Worm (Caenorhabditis elegans) whole organism, late embryonic: Measurements from ENCODE around the gene gtap-2.

ENCODE experiments used
- K02D7.2 ChIP-seq: sonication (generic microtip); optimal IDR thresholded peaks from 2 replicates; lab custom pipeline; 2017; ENCODE audit warnings: mild to moderate bottlenecking, missing genetic modification characterization, missing compliant biosample characterization
- ceh-19 ChIP-seq: fragments of 200-800 bp; sonication (Bioruptor generic); optimal IDR thresholded peaks from 2 replicates; lab custom pipeline; 2018; ENCODE audit warnings: mild to moderate bottlenecking, missing genetic modification characterization, missing compliant biosample characterization
- ceh-9 ChIP-seq: sonication (generic microtip); optimal IDR thresholded peaks from 2 replicates; lab custom pipeline; 2016; ENCODE audit warnings: mild to moderate bottlenecking, missing genetic modification characterization, inconsistent platforms, missing compliant biosample characterization
- che-1 ChIP-seq: sonication (generic microtip); optimal IDR thresholded peaks from 2 replicates; lab custom pipeline; 2016; ENCODE audit warnings: mild to moderate bottlenecking, missing genetic modification characterization, missing compliant biosample characterization
- dmd-4 ChIP-seq: sonication (generic microtip); optimal IDR thresholded peaks from 2 replicates; lab custom pipeline; 2016; ENCODE audit warnings: borderline replicate concordance, missing genetic modification characterization, missing compliant biosample characterization
- dve-1 ChIP-seq: sonication (generic microtip); optimal IDR thresholded peaks from 2 replicates; lab custom pipeline; 2017; ENCODE audit warnings: antibody characterized with exemption, mild to moderate bottlenecking, missing genetic modification characterization, missing compliant biosample characterization
- ets-4 ChIP-seq: sonication (generic microtip); optimal IDR thresholded peaks from 2 replicates; lab custom pipeline; 2016; ENCODE audit warnings: missing genetic modification characterization, missing compliant biosample characterization
- gmeb-2 ChIP-seq: sonication (generic microtip); optimal IDR thresholded peaks from 2 replicates; lab custom pipeline; 2016; ENCODE audit warnings: missing genetic modification characterization, inconsistent platforms, missing compliant biosample characterization
- madf-2 ChIP-seq: sonication (generic microtip); optimal IDR thresholded peaks from 2 replicates; lab custom pipeline; 2017; ENCODE audit warnings: missing genetic modification characterization, missing compliant biosample characterization
- nhr-11 ChIP-seq: fragments of 150-350 bp; optimal IDR thresholded peaks from 2 replicates; lab custom pipeline; 2014; ENCODE audit warnings: missing biosample characterization, missing genetic modification characterization
- odd-2 ChIP-seq: sonication (generic microtip); optimal IDR thresholded peaks from 2 replicates; lab custom pipeline; 2017; ENCODE audit warnings: antibody characterized with exemption, mild to moderate bottlenecking, missing genetic modification characterization, missing compliant biosample characterization
- pha-4 ChIP-seq: fragments of 150-350 bp; optimal IDR thresholded peaks from 2 replicates; lab custom pipeline; 2018; ENCODE audit warnings: missing biosample characterization, missing genetic modification reagents, missing genetic modification characterization
- tbx-2 ChIP-seq: sonication (generic microtip); optimal IDR thresholded peaks from 2 replicates; lab custom pipeline; 2016; ENCODE audit warnings: missing genetic modification characterization, missing compliant biosample characterization
- ttx-3 ChIP-seq: sonication (generic microtip); optimal IDR thresholded peaks from 2 replicates; lab custom pipeline; 2016; ENCODE audit warnings: missing genetic modification reagents, missing genetic modification characterization, missing compliant biosample characterization

ce11 chrIII:9807560-9808046 is 741 bp upstream of the gtap-2 start:
- TF ChIP-seq dve-1 (tag; lab: Kevin White, UChicago) (no peak), che-1 (tag; lab: Kevin White, UChicago) (no peak), pha-4 (tag; lab: Kevin White, UChicago) (no peak), tbx-2 (no peak), ets-4 (tag; lab: Kevin White, UChicago) (no peak), K02D7.2 (tag; lab: Kevin White, UChicago) (no peak), gmeb-2 (tag; lab: Kevin White, UChicago) (no peak), ceh-9 (tag; lab: Kevin White, UChicago) (no peak), ttx-3 (no peak), dmd-4 (tag; lab: Kevin White, UChicago) (no peak), ceh-19 (GFP tag; lab: Kevin White, UChicago) (no peak), madf-2 (tag; lab: Kevin White, UChicago) (no peak), odd-2 (tag; lab: Kevin White, UChicago) (no peak), nhr-11 (tag; lab: Kevin White, UChicago) (no peak)
